Worm (Caenorhabditis elegans) whole organism, L4 larva: Measurements from ENCODE around the gene rps-30.

Source experiments
- F49E8.2 ChIP-seq: sonication (generic microtip); optimal IDR thresholded peaks from 2 replicates; lab custom pipeline; 2016; ENCODE audit warnings: missing compliant biosample characterization, mild to moderate bottlenecking, missing genetic modification characterization, borderline replicate concordance
- T20F7.1 ChIP-seq: fragments of 200-800 bp; sonication (Bioruptor generic); optimal IDR thresholded peaks from 2 replicates; lab custom pipeline; 2018; ENCODE audit warnings: mild to moderate bottlenecking, missing genetic modification characterization, missing compliant biosample characterization
- T26A8.4 ChIP-seq: fragments of 200-800 bp; sonication (Bioruptor generic); IDR thresholded peaks from 2 replicates; pipeline ENCODE4 v1.3.6; 2022; ENCODE audit warnings: missing genetic modification characterization, missing compliant biosample characterization
- Y5F2A.4 ChIP-seq: fragments of 200-800 bp; sonication (Bioruptor generic); optimal IDR thresholded peaks from 2 replicates; lab custom pipeline; 2018; ENCODE audit warnings: mild to moderate bottlenecking, missing genetic modification characterization, missing compliant biosample characterization
- aha-1 ChIP-seq: fragments of 150-350 bp; peaks from one replicate; lab custom pipeline; 2014; ENCODE audit warnings: missing biosample characterization, missing genetic modification characterization
- attf-4 ChIP-seq: sonication (generic microtip); optimal IDR thresholded peaks from 3 replicates; lab custom pipeline; 2017; ENCODE audit warnings: missing biosample characterization, missing genetic modification characterization
- ceh-20 ChIP-seq: fragments of 200-800 bp; sonication (Bioruptor generic); IDR thresholded peaks from 2 replicates; pipeline ENCODE4 v1.3.6; 2022; ENCODE audit warnings: missing genetic modification reagents, missing genetic modification characterization, missing compliant biosample characterization
- daf-12 ChIP-seq: fragments of 150-350 bp; optimal IDR thresholded peaks from 2 replicates; lab custom pipeline; 2014; ENCODE audit warnings: missing biosample characterization, missing genetic modification reagents, missing genetic modification characterization
- daf-16 ChIP-seq, 3 experiments: sonication (generic microtip); optimal IDR thresholded peaks; 2 replicates each; lab custom pipeline; 2016 to 2017; ENCODE audit warnings: missing genetic modification characterization in 3 of 3, missing genetic modification reagents in 3 of 3, mild to moderate bottlenecking in 2 of 3, missing compliant biosample characterization in 2 of 3, missing biosample characterization in 1 of 3, moderate library complexity in 1 of 3
- dmd-6 ChIP-seq: fragments of 200-800 bp; sonication (Bioruptor generic); IDR thresholded peaks from 2 replicates; pipeline ENCODE4 v1.3.6; 2022; ENCODE audit warnings: missing genetic modification reagents, missing genetic modification characterization, missing compliant biosample characterization
- dmd-8 ChIP-seq: fragments of 200-800 bp; sonication (Bioruptor generic); IDR thresholded peaks from 2 replicates; pipeline ENCODE4 v1.3.6; 2022; ENCODE audit warnings: missing genetic modification characterization, missing compliant biosample characterization
- hlh-11 ChIP-seq: fragments of 200-800 bp; sonication (Bioruptor generic); optimal IDR thresholded peaks from 2 replicates; lab custom pipeline; 2018; ENCODE audit warnings: mild to moderate bottlenecking, missing genetic modification characterization, missing compliant biosample characterization
- hmg-1.1 ChIP-seq: fragments of 200-800 bp; sonication (Bioruptor generic); IDR thresholded peaks from 2 replicates; pipeline ENCODE4 v1.3.6; 2022; ENCODE audit warnings: missing genetic modification reagents, missing genetic modification characterization, missing compliant biosample characterization
- lin-13 ChIP-seq: fragments of 150-350 bp; optimal IDR thresholded peaks from 2 replicates; lab custom pipeline; 2014; ENCODE audit warnings: missing biosample characterization, missing genetic modification reagents, missing genetic modification characterization
- lin-29 ChIP-seq: fragments of 200-800 bp; sonication (Bioruptor generic); IDR thresholded peaks from 2 replicates; pipeline ENCODE4 v1.3.6; 2022; ENCODE audit warnings: missing genetic modification reagents, missing genetic modification characterization, missing compliant biosample characterization
- mxl-3 ChIP-seq: fragments of 200-800 bp; sonication (Bioruptor generic); optimal IDR thresholded peaks from 2 replicates; lab custom pipeline; 2018; ENCODE audit warnings: mild to moderate bottlenecking, missing genetic modification characterization, missing compliant biosample characterization
- nhr-10 ChIP-seq: fragments of 150-350 bp; optimal IDR thresholded peaks from 2 replicates; lab custom pipeline; 2014; ENCODE audit warnings: missing biosample characterization, missing genetic modification characterization
- nhr-11 ChIP-seq: fragments of 150-350 bp; optimal IDR thresholded peaks from 2 replicates; lab custom pipeline; 2014; ENCODE audit warnings: missing biosample characterization, missing genetic modification characterization
- nhr-111 ChIP-seq: fragments of 200-800 bp; sonication (Bioruptor generic); optimal IDR thresholded peaks from 2 replicates; lab custom pipeline; 2018; ENCODE audit warnings: mild to moderate bottlenecking, missing genetic modification characterization, missing compliant biosample characterization
- nhr-77 ChIP-seq: fragments of 150-350 bp; optimal IDR thresholded peaks from 2 replicates; lab custom pipeline; 2014; ENCODE audit warnings: missing biosample characterization, missing genetic modification characterization
- sdz-12 ChIP-seq: fragments of 200-800 bp; sonication (Bioruptor generic); optimal IDR thresholded peaks from 2 replicates; lab custom pipeline; 2018; ENCODE audit warnings: mild to moderate bottlenecking, missing genetic modification characterization, missing compliant biosample characterization
- unc-62 ChIP-seq, 3 experiments: fragments of 150-350 bp in 1 of 3; sonication (generic microtip); optimal IDR thresholded peaks in 2 of 3; peaks in 1 of 3; 1 replicate in 1 of 3; 2 replicates in 2 of 3; lab custom pipeline; 2014 to 2017; ENCODE audit warnings: missing biosample characterization in 3 of 3, missing genetic modification characterization in 3 of 3, missing genetic modification reagents in 3 of 3, missing genotype in 1 of 3
- vab-7 ChIP-seq: fragments of 200-800 bp; sonication (Bioruptor generic); IDR thresholded peaks from 2 replicates; pipeline ENCODE4 v1.3.6; 2022; ENCODE audit warnings: missing genetic modification reagents, missing genetic modification characterization, missing compliant biosample characterization

rps-30 gene

DNA sequence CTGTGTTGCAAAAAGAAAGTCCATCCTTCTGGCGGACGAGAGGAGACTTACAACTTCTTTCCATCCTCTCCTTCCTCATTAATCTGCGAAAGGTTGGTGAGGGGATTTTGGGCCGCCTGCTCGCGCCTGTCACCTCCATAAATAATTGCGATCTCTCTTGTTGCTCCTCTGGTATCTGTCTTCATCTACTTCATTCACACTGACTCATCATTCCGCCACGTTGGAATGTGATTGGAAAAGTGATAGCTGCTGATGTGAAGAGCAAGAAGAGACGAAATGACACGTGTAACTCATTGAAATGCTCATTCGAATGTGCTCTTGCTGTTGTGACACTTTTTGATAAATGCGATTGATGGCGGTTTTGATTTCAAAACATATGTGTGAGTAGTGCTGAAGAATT is 46.3 kb downstream of the rps-30 start:
- TF ChIP-seq mxl-3 (GFP tag; lab: Kevin White, UChicago) (peak; percentile 71), ceh-20 (GFP tag; lab: Robert Waterston, UW) (peak; percentile 68; the same call in 1 of the 2 replicates), sdz-12 (GFP tag; lab: Kevin White, UChicago) (no peak), unc-62 (GFP tag; optimal IDR thresholded peaks at IDR 0.05 in 1 of 2; lab: Kevin White, UChicago) (peak in 1 of 2 experiments; percentile 98), unc-62 (tag; optimal IDR thresholded peaks at IDR 0.05; lab: Kevin White, UChicago) (no peak), hlh-11 (tag; lab: Kevin White, UChicago) (peak; percentile 63), daf-16 (GFP tag; optimal IDR thresholded peaks at IDR 0.05; lab: Kevin White, UChicago) (peak in 1 of 2 experiments; percentile 74), daf-16 (tag; optimal IDR thresholded peaks at IDR 0.05; lab: Kevin White, UChicago) (no peak), lin-13 (no peak), nhr-11 (tag; lab: Kevin White, UChicago) (peak; percentile 65)

DNA sequence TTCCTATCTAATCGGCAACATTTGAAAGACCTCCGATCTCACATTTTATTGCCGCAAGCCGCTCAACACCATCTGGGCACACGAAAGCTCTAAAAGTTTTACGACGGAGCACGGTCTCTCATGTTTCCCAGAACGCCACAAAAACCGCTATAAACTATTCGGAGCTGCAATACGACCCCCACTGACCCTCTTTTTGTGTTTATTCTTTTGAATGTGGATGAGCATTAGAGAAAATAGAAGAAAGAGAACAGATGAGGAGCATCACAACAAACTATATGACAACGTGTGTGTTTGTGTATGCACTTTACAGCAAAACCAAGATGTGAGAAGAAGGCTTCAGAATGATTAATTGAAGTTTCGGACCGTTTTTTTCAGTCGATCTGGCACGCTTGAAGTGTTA is 47.8 kb downstream of the rps-30 start:
- no peak for TF ChIP-seq daf-12 (tag; lab: Kevin White, UChicago)
- peak in 1 of 2 experiments; percentile 39 for TF ChIP-seq daf-16 (GFP tag; optimal IDR thresholded peaks at IDR 0.05; lab: Kevin White, UChicago)
- no peak for TF ChIP-seq daf-16 (tag; optimal IDR thresholded peaks at IDR 0.05; lab: Kevin White, UChicago)
- TF ChIP-seq hlh-11 (tag; lab: Kevin White, UChicago) = peak; percentile 25
- no peak for TF ChIP-seq hmg-1.1
- TF ChIP-seq attf-4 (tag; lab: Kevin White, UChicago) = no peak

DNA sequence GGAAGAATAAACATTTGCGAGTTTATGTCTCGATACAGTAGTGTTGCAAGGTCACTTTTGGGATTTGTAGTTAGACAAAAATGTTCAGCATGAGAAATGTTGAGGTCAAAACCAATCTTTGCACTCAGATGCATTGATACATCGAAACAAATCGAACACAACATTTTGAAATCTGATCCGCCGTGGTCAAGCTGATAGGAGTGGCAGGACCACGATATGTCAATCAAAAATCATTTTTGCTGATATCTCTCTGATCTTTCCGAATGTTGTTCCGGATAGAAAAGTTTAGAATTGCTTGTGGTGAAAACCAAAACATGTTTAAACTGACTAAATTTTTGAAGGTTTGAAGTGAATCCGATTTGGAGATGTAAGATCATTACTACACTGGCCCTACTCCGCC is 49.5 kb downstream of the rps-30 start:
- TF ChIP-seq nhr-77 (no peak), unc-62 (GFP tag; optimal IDR thresholded peaks at IDR 0.05 in 1 of 2; lab: Kevin White, UChicago) (peak in 1 of 2 experiments; percentile 62), unc-62 (tag; optimal IDR thresholded peaks at IDR 0.05; lab: Kevin White, UChicago) (no peak), aha-1 (no peak), T26A8.4 (GFP tag; lab: Robert Waterston, UW) (no peak), Y5F2A.4 (GFP tag; lab: Kevin White, UChicago) (no peak)

DNA sequence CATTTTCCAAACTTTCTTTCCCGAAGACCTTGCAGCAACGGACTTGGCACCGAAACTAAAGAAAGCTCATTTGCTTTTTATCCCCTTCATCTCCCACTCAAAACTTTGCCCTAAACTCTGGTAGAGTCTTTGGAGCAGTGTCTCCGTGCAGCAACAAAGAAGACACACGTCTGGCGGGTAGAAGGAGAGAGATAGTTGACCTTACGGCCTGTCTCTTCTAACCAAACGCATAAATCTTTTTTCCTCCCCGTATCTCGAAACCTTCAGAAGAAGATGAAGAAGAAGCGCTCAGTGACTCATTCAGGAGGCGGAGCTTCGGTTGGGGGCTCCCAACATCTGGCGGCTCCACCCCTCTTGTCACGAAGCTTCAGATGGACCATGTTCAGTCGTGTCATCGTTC is 50.0 kb downstream of the rps-30 start:
- TF ChIP-seq dmd-6 (GFP tag; lab: Robert Waterston, UW) = no peak
- no peak for TF ChIP-seq dmd-8 (GFP tag; lab: Robert Waterston, UW)
- TF ChIP-seq nhr-10 (tag; lab: Kevin White, UChicago) = no peak
- TF ChIP-seq lin-29 = no peak
- no peak for TF ChIP-seq T20F7.1 (GFP tag; lab: Kevin White, UChicago)
- no peak for TF ChIP-seq F49E8.2 (tag; lab: Kevin White, UChicago)
- no peak for TF ChIP-seq vab-7 (GFP tag; lab: Robert Waterston, UW)
- TF ChIP-seq nhr-111 (GFP tag; lab: Kevin White, UChicago) = no peak
